Worm (Caenorhabditis elegans) whole organism, mixed stage, embryonic: ENCODE results near the gene K09C4.9.

ENCODE experiments used
- M03D4.4 ChIP-seq: sonication (generic microtip); optimal IDR thresholded peaks from 2 replicates; lab custom pipeline; 2017; ENCODE audit warnings: mild to moderate bottlenecking, missing genetic modification characterization, missing compliant biosample characterization
- bed-3 ChIP-seq: fragments of 200-800 bp; sonication (Bioruptor generic); optimal IDR thresholded peaks from 3 replicates; lab custom pipeline; 2018; ENCODE audit warnings: mild to moderate bottlenecking, missing genetic modification characterization, moderate library complexity, missing compliant biosample characterization
- blmp-1 ChIP-seq: fragments of 150-350 bp; optimal IDR thresholded peaks from 2 replicates; lab custom pipeline; 2014; ENCODE audit warnings: missing biosample characterization, missing genetic modification characterization
- ceh-39 ChIP-seq: fragments of 150-350 bp; optimal IDR thresholded peaks from 2 replicates; lab custom pipeline; 2014; ENCODE audit warnings: missing biosample characterization, missing genetic modification characterization
- ceh-43 ChIP-seq: fragments of 200-800 bp; sonication (Bioruptor generic); optimal IDR thresholded peaks from 2 replicates; lab custom pipeline; 2018; ENCODE audit warnings: mild to moderate bottlenecking, missing genetic modification characterization, moderate library complexity, missing compliant biosample characterization
- ceh-83 ChIP-seq: fragments of 200-800 bp; sonication (Bioruptor generic); optimal IDR thresholded peaks from 2 replicates; lab custom pipeline; 2018; ENCODE audit warnings: mild to moderate bottlenecking, missing genetic modification characterization, missing compliant biosample characterization
- ces-1 ChIP-seq: fragments of 150-350 bp; optimal IDR thresholded peaks from 2 replicates; lab custom pipeline; 2014; ENCODE audit warnings: missing biosample characterization, missing genetic modification reagents, missing genetic modification characterization
- cnd-1 ChIP-seq: fragments of 200-800 bp; sonication (Bioruptor generic); optimal IDR thresholded peaks from 2 replicates; lab custom pipeline; 2018; ENCODE audit warnings: mild to moderate bottlenecking, missing genetic modification characterization, missing compliant biosample characterization
- drap-1 ChIP-seq: fragments of 200-800 bp; sonication (Bioruptor generic); optimal IDR thresholded peaks from 3 replicates; lab custom pipeline; 2018; ENCODE audit warnings: mild to moderate bottlenecking, missing genetic modification characterization, missing compliant biosample characterization
- elt-1 ChIP-seq: sonication (generic microtip); optimal IDR thresholded peaks from 2 replicates; lab custom pipeline; 2017; ENCODE audit warnings: missing genetic modification characterization, mild to moderate bottlenecking, missing compliant biosample characterization, antibody characterized with exemption, moderate library complexity, borderline replicate concordance; ENCODE audit not compliant: insufficient read depth
- flh-1 ChIP-seq: fragments of 200-800 bp; sonication (Bioruptor generic); optimal IDR thresholded peaks from 2 replicates; lab custom pipeline; 2018; ENCODE audit warnings: mild to moderate bottlenecking, missing genetic modification characterization, moderate library complexity, missing compliant biosample characterization
- ham-2 ChIP-seq: fragments of 200-800 bp; sonication (Bioruptor generic); optimal IDR thresholded peaks from 2 replicates; lab custom pipeline; 2018; ENCODE audit warnings: mild to moderate bottlenecking, missing genetic modification characterization, missing compliant biosample characterization
- hlh-1 ChIP-seq: fragments of 150-350 bp; optimal IDR thresholded peaks from 2 replicates; lab custom pipeline; 2014; ENCODE audit warnings: missing biosample characterization, missing genetic modification reagents, missing genetic modification characterization
- lin-13 ChIP-seq: fragments of 150-350 bp; optimal IDR thresholded peaks from 2 replicates; lab custom pipeline; 2014; ENCODE audit warnings: missing biosample characterization, missing genetic modification characterization
- lin-32 ChIP-seq: fragments of 200-800 bp; sonication (Bioruptor generic); optimal IDR thresholded peaks from 2 replicates; lab custom pipeline; 2018; ENCODE audit warnings: mild to moderate bottlenecking, missing genetic modification characterization, missing compliant biosample characterization
- lsy-2 ChIP-seq: fragments of 150-350 bp; optimal IDR thresholded peaks from 2 replicates; lab custom pipeline; 2014; ENCODE audit warnings: missing biosample characterization, missing genetic modification characterization
- mab-5 ChIP-seq: fragments of 150-350 bp; optimal IDR thresholded peaks from 2 replicates; lab custom pipeline; 2014; ENCODE audit warnings: missing biosample characterization, missing genetic modification characterization
- mls-2 ChIP-seq: sonication (generic microtip); optimal IDR thresholded peaks from 2 replicates; lab custom pipeline; 2016; ENCODE audit warnings: mild to moderate bottlenecking, missing genetic modification characterization, moderate library complexity, missing compliant biosample characterization
- nhr-12 ChIP-seq: fragments of 150-350 bp; optimal IDR thresholded peaks from 2 replicates; lab custom pipeline; 2014; ENCODE audit warnings: missing biosample characterization, missing genetic modification characterization
- nhr-2 ChIP-seq: fragments of 150-350 bp; optimal IDR thresholded peaks from 2 replicates; lab custom pipeline; 2014; ENCODE audit warnings: missing biosample characterization, missing genetic modification characterization
- nhr-237 ChIP-seq: fragments of 150-350 bp; optimal IDR thresholded peaks from 2 replicates; lab custom pipeline; 2014; ENCODE audit warnings: missing biosample characterization, missing genetic modification characterization
- nhr-28 ChIP-seq: fragments of 150-350 bp; optimal IDR thresholded peaks from 2 replicates; lab custom pipeline; 2014; ENCODE audit warnings: missing biosample characterization, missing genetic modification characterization
- nhr-76 ChIP-seq: sonication (generic microtip); optimal IDR thresholded peaks from 2 replicates; lab custom pipeline; 2017; ENCODE audit warnings: missing biosample characterization, missing genetic modification characterization
- pha-4 ChIP-seq: fragments of 150-350 bp; optimal IDR thresholded peaks from 2 replicates; lab custom pipeline; 2018; ENCODE audit warnings: missing biosample characterization, missing genetic modification reagents, missing genetic modification characterization
- sem-2 ChIP-seq: fragments of 200-800 bp; sonication (Bioruptor generic); optimal IDR thresholded peaks from 2 replicates; lab custom pipeline; 2018; ENCODE audit warnings: mild to moderate bottlenecking, missing genetic modification characterization, missing compliant biosample characterization
- snpc-4 ChIP-seq: fragments of 150-350 bp; optimal IDR thresholded peaks from 2 replicates; lab custom pipeline; 2014; ENCODE audit warnings: missing biosample characterization, missing genetic modification characterization
- sptf-1 ChIP-seq: sonication (generic microtip); optimal IDR thresholded peaks from 2 replicates; lab custom pipeline; 2017; ENCODE audit warnings: mild to moderate bottlenecking, missing genetic modification characterization, moderate library complexity, missing compliant biosample characterization
- tbx-8 ChIP-seq: fragments of 200-800 bp; sonication (Bioruptor generic); optimal IDR thresholded peaks from 2 replicates; lab custom pipeline; 2018; ENCODE audit warnings: mild to moderate bottlenecking, missing genetic modification characterization, moderate library complexity, missing compliant biosample characterization
- unc-39 ChIP-seq: fragments of 150-350 bp; optimal IDR thresholded peaks from 2 replicates; lab custom pipeline; 2014; ENCODE audit warnings: missing biosample characterization, missing genetic modification characterization
- zip-8 ChIP-seq: fragments of 150-350 bp; optimal IDR thresholded peaks from 2 replicates; lab custom pipeline; 2014; ENCODE audit warnings: missing biosample characterization, missing genetic modification characterization
- ztf-11 ChIP-seq: fragments of 150-350 bp; optimal IDR thresholded peaks from 2 replicates; lab custom pipeline; 2014; ENCODE audit warnings: missing biosample characterization, missing genetic modification characterization

K09C4.9 gene

ce11 chrX:3252500-3252899 is 19.1 kb downstream of the K09C4.9 start, which contains the start of gene tba-9:
Gene tba-9, plus strand, starts transcription at chrX:3252800.
- TF ChIP-seq flh-1 (GFP tag; lab: Kevin White, UChicago) (no peak), nhr-12 (tag; lab: Kevin White, UChicago) (no peak), nhr-76 (tag; lab: Kevin White, UChicago) (no peak), elt-1 (no peak), blmp-1 (tag; lab: Kevin White, UChicago) (no peak), M03D4.4 (tag; lab: Kevin White, UChicago) (no peak), ham-2 (no peak), sem-2 (GFP tag; lab: Kevin White, UChicago) (no peak), hlh-1 (tag; lab: Kevin White, UChicago) (no peak), ztf-11 (tag; lab: Kevin White, UChicago) (no peak), drap-1 (GFP tag; lab: Kevin White, UChicago) (no peak)
- TF ChIP-seq, all 35 proteins: peak for 0

ce11 chrX:3250481-3251091 is 21.0 kb downstream of the K09C4.9 start, which contains the start of gene pqn-37:
Gene pqn-37, minus strand, starts transcription at chrX:3250531.
- TF ChIP-seq ztf-11 (tag; lab: Kevin White, UChicago) (no peak), hlh-1 (tag; lab: Kevin White, UChicago) (no peak), sem-2 (GFP tag; lab: Kevin White, UChicago) (no peak), ham-2 (no peak), nhr-28 (tag; lab: Kevin White, UChicago) (no peak), tbx-8 (GFP tag; lab: Kevin White, UChicago) (no peak), lin-13 (no peak)

- TF ChIP-seq hlh-1 (tag; lab: Kevin White, UChicago) (no peak), sem-2 (GFP tag; lab: Kevin White, UChicago) (no peak), elt-1 (no peak), zip-8 (tag; lab: Kevin White, UChicago) (no peak), ceh-43 (no peak), sptf-1 (tag; lab: Kevin White, UChicago) (no peak), lin-32 (GFP tag; lab: Kevin White, UChicago) (no peak), flh-1 (GFP tag; lab: Kevin White, UChicago) (no peak), blmp-1 (tag; lab: Kevin White, UChicago) (no peak), tbx-8 (GFP tag; lab: Kevin White, UChicago) (no peak)
- TF ChIP-seq, all 35 proteins: peak for 0
These were observed 23.8 kb downstream of the K09C4.9 start for ce11 chrX:3247768-3248167.

ce11 chrX:3245812-3246211 is 25.8 kb downstream of the K09C4.9 start, which contains the start of gene F40F4.7:
Gene F40F4.7, minus strand, starts transcription at chrX:3245933.
- TF ChIP-seq ces-1 (GFP tag; lab: Kevin White, UChicago): no peak
- peak; percentile 39 for TF ChIP-seq lin-13
- TF ChIP-seq hlh-1 (tag; lab: Kevin White, UChicago): peak; percentile 99
- peak; percentile 61 for TF ChIP-seq pha-4 (tag; lab: Kevin White, UChicago)
- TF ChIP-seq lin-32 (GFP tag; lab: Kevin White, UChicago): no peak
- TF ChIP-seq nhr-76 (tag; lab: Kevin White, UChicago): no peak
- TF ChIP-seq ham-2: no peak
- no peak for TF ChIP-seq flh-1 (GFP tag; lab: Kevin White, UChicago)
- no peak for TF ChIP-seq ztf-11 (tag; lab: Kevin White, UChicago)
- TF ChIP-seq unc-39: no peak
- no peak for TF ChIP-seq ceh-83 (GFP tag; lab: Kevin White, UChicago)
- no peak for TF ChIP-seq bed-3 (GFP tag; lab: Kevin White, UChicago)
- no peak for TF ChIP-seq elt-1
- TF ChIP-seq, all 35 proteins: peak for 3

- TF ChIP-seq tbx-8 (GFP tag; lab: Kevin White, UChicago) (no peak), bed-3 (GFP tag; lab: Kevin White, UChicago) (no peak), mab-5 (no peak), sptf-1 (tag; lab: Kevin White, UChicago) (no peak), snpc-4 (tag; lab: Kevin White, UChicago) (no peak), cnd-1 (no peak), nhr-237 (no peak), drap-1 (GFP tag; lab: Kevin White, UChicago) (no peak), nhr-76 (tag; lab: Kevin White, UChicago) (no peak), ceh-43 (no peak)
These were observed 27.2 kb downstream of the K09C4.9 start for ce11 chrX:3244402-3244801.

ce11 chrX:3243614-3244013 is 28.0 kb downstream of the K09C4.9 start, which contains the start of gene irg-7:
Gene irg-7, minus strand, starts transcription at chrX:3243636.
- TF ChIP-seq lsy-2 (tag; lab: Kevin White, UChicago) (no peak), flh-1 (GFP tag; lab: Kevin White, UChicago) (no peak), sptf-1 (tag; lab: Kevin White, UChicago) (no peak), ces-1 (GFP tag; lab: Kevin White, UChicago) (no peak), sem-2 (GFP tag; lab: Kevin White, UChicago) (no peak), nhr-2 (tag; lab: Kevin White, UChicago) (no peak), ceh-39 (no peak), drap-1 (GFP tag; lab: Kevin White, UChicago) (no peak), mls-2 (no peak), zip-8 (tag; lab: Kevin White, UChicago) (no peak), unc-39 (no peak), nhr-76 (tag; lab: Kevin White, UChicago) (no peak), nhr-28 (tag; lab: Kevin White, UChicago) (no peak), elt-1 (no peak)
